Fruit fly (Drosophila melanogaster) whole organism, embryonic: ENCODE results near the gene Drice.

Experiments used
- B-H1 ChIP-seq: fragments of 200-800 bp; sonication (Bioruptor generic); IDR thresholded peaks from 3 replicates; pipeline ENCODE4 v1.3.6; 2022; ENCODE audit warnings: missing biosample characterization, missing genetic modification characterization
- Blimp-1 ChIP-seq: fragments of 200-800 bp; sonication (Bioruptor generic); optimal IDR thresholded peaks from 3 replicates; lab custom pipeline; 2018; ENCODE audit warnings: missing biosample characterization, missing genetic modification characterization, mild to moderate bottlenecking, moderate library complexity, missing genetic modification reagents
- C15 ChIP-seq: fragments of 200-800 bp; sonication (Bioruptor generic); IDR thresholded peaks from 3 replicates; pipeline ENCODE4 v1.3.6; 2022; ENCODE audit warnings: missing biosample characterization, missing genetic modification characterization
- CG10462 ChIP-seq: fragments of 200-800 bp; sonication (Bioruptor generic); optimal IDR thresholded peaks from 2 replicates; lab custom pipeline; 2016; ENCODE audit warnings: missing biosample characterization, missing genetic modification characterization
- CG11247 ChIP-seq: fragments of 200-800 bp; sonication (Bioruptor generic); IDR thresholded peaks from 2 replicates; pipeline ENCODE4 v1.3.6; 2022; ENCODE audit warnings: missing biosample characterization, missing genetic modification characterization
- CG11398 ChIP-seq: fragments of 200-800 bp; sonication (Bioruptor generic); optimal IDR thresholded peaks from 2 replicates; lab custom pipeline; 2016; ENCODE audit warnings: missing biosample characterization, missing genetic modification characterization
- CG11723 ChIP-seq: fragments of 200-800 bp; sonication (Bioruptor generic); optimal IDR thresholded peaks from 2 replicates; lab custom pipeline; 2017; ENCODE audit warnings: missing biosample characterization, mild to moderate bottlenecking, missing genetic modification characterization
- CG13287 ChIP-seq: fragments of 200-800 bp; sonication (Bioruptor generic); IDR thresholded peaks from 2 replicates; pipeline ENCODE4 v1.3.6; 2022; ENCODE audit warnings: missing biosample characterization, missing genetic modification characterization; ENCODE audit not compliant: partially characterized antibody
- CG13775 ChIP-seq: fragments of 200-800 bp; sonication (Bioruptor generic); optimal IDR thresholded peaks from 3 replicates; lab custom pipeline; 2017; ENCODE audit warnings: missing biosample characterization, mild to moderate bottlenecking, missing genetic modification characterization
- CG14014 ChIP-seq: fragments of 200-800 bp; sonication (Bioruptor generic); IDR thresholded peaks from 2 replicates; pipeline ENCODE4 v1.3.6; 2022; ENCODE audit warnings: missing biosample characterization, missing genetic modification characterization
- CG14965 ChIP-seq: fragments of 200-800 bp; sonication (Bioruptor generic); optimal IDR thresholded peaks from 2 replicates; lab custom pipeline; 2016; ENCODE audit warnings: missing biosample characterization, missing genetic modification characterization, borderline replicate concordance
- CG15601 ChIP-seq: fragments of 200-800 bp; sonication (Bioruptor generic); optimal IDR thresholded peaks from 3 replicates; lab custom pipeline; 2019; ENCODE audit warnings: missing biosample characterization, mild to moderate bottlenecking, missing genetic modification characterization, moderate library complexity
- CG17186 ChIP-seq: fragments of 200-800 bp; sonication (Bioruptor generic); optimal IDR thresholded peaks from 3 replicates; lab custom pipeline; 2017; ENCODE audit warnings: missing biosample characterization, missing genetic modification reagents, missing genetic modification characterization
- CG17385 ChIP-seq: fragments of 200-800 bp; sonication (Bioruptor generic); optimal IDR thresholded peaks from 3 replicates; lab custom pipeline; 2018; ENCODE audit warnings: missing biosample characterization, mild to moderate bottlenecking, missing genetic modification characterization
- CG17612 ChIP-seq: fragments of 200-800 bp; sonication (Bioruptor generic); IDR thresholded peaks from 2 replicates; pipeline ENCODE4 v1.3.6; 2022; ENCODE audit warnings: missing biosample characterization, missing genetic modification characterization
- CG18764 ChIP-seq: fragments of 200-800 bp; sonication (Bioruptor generic); optimal IDR thresholded peaks from 3 replicates; lab custom pipeline; 2016; ENCODE audit warnings: missing biosample characterization, missing genetic modification characterization
- CG4282 ChIP-seq: fragments of 200-800 bp; sonication (Bioruptor generic); optimal IDR thresholded peaks from 2 replicates; lab custom pipeline; 2016; ENCODE audit warnings: missing biosample characterization, missing genetic modification characterization
- CG4820 ChIP-seq: fragments of 200-800 bp; sonication (Bioruptor generic); optimal IDR thresholded peaks from 3 replicates; lab custom pipeline; 2016; ENCODE audit warnings: missing biosample characterization, missing genetic modification characterization
- CG6689 ChIP-seq: fragments of 200-800 bp; sonication (Bioruptor generic); IDR thresholded peaks from 2 replicates; pipeline ENCODE4 v1.3.6; 2022; ENCODE audit warnings: missing biosample characterization, missing genetic modification characterization
- CG7271 ChIP-seq: fragments of 200-800 bp; sonication (Bioruptor generic); optimal IDR thresholded peaks from 2 replicates; lab custom pipeline; 2018; ENCODE audit warnings: missing biosample characterization, mild to moderate bottlenecking, missing genetic modification characterization, moderate library complexity
- CG8765 ChIP-seq: fragments of 200-800 bp; sonication (Bioruptor generic); IDR thresholded peaks from 2 replicates; pipeline ENCODE4 v1.3.6; 2022; ENCODE audit warnings: missing biosample characterization, missing genetic modification characterization
- CoRest ChIP-seq: fragments of 200-800 bp; sonication (Bioruptor generic); optimal IDR thresholded peaks from 3 replicates; lab custom pipeline; 2018; ENCODE audit warnings: missing biosample characterization, mild to moderate bottlenecking, missing genetic modification characterization, moderate library complexity
- CrebB ChIP-seq: fragments of 200-800 bp; sonication (Bioruptor generic); optimal IDR thresholded peaks from 3 replicates; lab custom pipeline; 2018; ENCODE audit warnings: missing biosample characterization, mild to moderate bottlenecking, missing genetic modification characterization
- D19B ChIP-seq: fragments of 200-800 bp; sonication (Bioruptor generic); optimal IDR thresholded peaks from 2 replicates; lab custom pipeline; 2017; ENCODE audit warnings: missing biosample characterization, mild to moderate bottlenecking, missing genetic modification characterization
- Dad ChIP-seq: fragments of 200-800 bp; sonication (Bioruptor generic); optimal IDR thresholded peaks from 3 replicates; lab custom pipeline; 2016; ENCODE audit warnings: missing biosample characterization, missing genetic modification characterization
- E2f2 ChIP-seq: fragments of 200-800 bp; sonication (Bioruptor generic); IDR thresholded peaks from 2 replicates; pipeline ENCODE4 v1.3.6; 2022; ENCODE audit warnings: missing biosample characterization, missing genetic modification characterization
- Eip74EF ChIP-seq, 2 experiments: fragments of 200-800 bp in 1 of 2; fragments of >200 bp in 1 of 2; sonication (Bioruptor generic) in 1 of 2; optimal IDR thresholded peaks; 2 replicates each; lab custom pipeline; 2017 to 2019; ENCODE audit warnings: missing biosample characterization in 2 of 2, missing genetic modification characterization in 2 of 2, mild to moderate bottlenecking in 1 of 2, moderate library complexity in 1 of 2
- Elba2 ChIP-seq: fragments of 200-800 bp; sonication (Bioruptor generic); optimal IDR thresholded peaks from 3 replicates; lab custom pipeline; 2016; ENCODE audit warnings: missing biosample characterization, missing genetic modification characterization
- HLH4C ChIP-seq: fragments of 200-800 bp; sonication (Bioruptor generic); IDR thresholded peaks from 3 replicates; pipeline ENCODE4 v1.3.6; 2022; ENCODE audit warnings: missing biosample characterization, missing genetic modification characterization; ENCODE audit not compliant: partially characterized antibody
- Nf-YA ChIP-seq: fragments of 200-800 bp; sonication (Bioruptor generic); IDR thresholded peaks from 2 replicates; pipeline ENCODE4 v1.3.6; 2022; ENCODE audit warnings: missing biosample characterization, missing genetic modification characterization
- Nf-YB ChIP-seq: fragments of 200-800 bp; sonication (Bioruptor generic); optimal IDR thresholded peaks from 3 replicates; lab custom pipeline; 2019; ENCODE audit warnings: missing biosample characterization, mild to moderate bottlenecking, missing genetic modification characterization, moderate library complexity
- Ptx1 ChIP-seq: fragments of 200-800 bp; sonication (Bioruptor generic); IDR thresholded peaks from 2 replicates; pipeline ENCODE4 v1.3.6; 2022; ENCODE audit warnings: missing biosample characterization, missing genetic modification characterization
- amos ChIP-seq: fragments of 200-800 bp; sonication (Bioruptor generic); IDR thresholded peaks from 2 replicates; pipeline ENCODE4 v1.3.6; 2022; ENCODE audit warnings: missing biosample characterization, missing genetic modification characterization; ENCODE audit not compliant: partially characterized antibody
- cato ChIP-seq: fragments of 200-800 bp; sonication (Bioruptor generic); optimal IDR thresholded peaks from 2 replicates; lab custom pipeline; 2016; ENCODE audit warnings: missing biosample characterization, missing genetic modification characterization, borderline replicate concordance
- cg ChIP-seq: fragments of 200-800 bp; sonication (Bioruptor generic); optimal IDR thresholded peaks from 3 replicates; lab custom pipeline; 2019; ENCODE audit warnings: missing biosample characterization, mild to moderate bottlenecking, missing genetic modification characterization, moderate library complexity
- fd102C ChIP-seq: fragments of 200-800 bp; sonication (Bioruptor generic); optimal IDR thresholded peaks from 2 replicates; lab custom pipeline; 2018; ENCODE audit warnings: missing biosample characterization, mild to moderate bottlenecking, missing genetic modification characterization, moderate library complexity
- ftz-f1 ChIP-seq: fragments of 200-800 bp; sonication (Bioruptor generic); optimal IDR thresholded peaks from 2 replicates; lab custom pipeline; 2016; ENCODE audit warnings: missing biosample characterization, missing genetic modification characterization
- gsb ChIP-seq: fragments of 200-800 bp; sonication (Bioruptor generic); IDR thresholded peaks from 2 replicates; pipeline ENCODE4 v1.3.6; 2022; ENCODE audit warnings: missing biosample characterization, missing genetic modification characterization
- hbn ChIP-seq: fragments of 200-800 bp; sonication (Bioruptor generic); IDR thresholded peaks from 2 replicates; pipeline ENCODE4 v1.3.6; 2022; ENCODE audit warnings: missing biosample characterization, missing genetic modification characterization; ENCODE audit not compliant: partially characterized antibody
- jigr1 ChIP-seq: fragments of 200-800 bp; sonication (Bioruptor generic); IDR thresholded peaks from 3 replicates; pipeline ENCODE4 v1.3.6; 2022; ENCODE audit warnings: missing biosample characterization, missing genetic modification characterization
- kay ChIP-seq: fragments of 200-800 bp; sonication (Bioruptor generic); optimal IDR thresholded peaks from 2 replicates; lab custom pipeline; 2016; ENCODE audit warnings: missing biosample characterization, missing genetic modification characterization
- otp ChIP-seq: fragments of 200-800 bp; sonication (Bioruptor generic); IDR thresholded peaks from 3 replicates; pipeline ENCODE4, ENCODE4 v1.3.6; 2022; ENCODE audit warnings: missing biosample characterization, missing genetic modification characterization
- phol ChIP-seq: fragments of 200-800 bp; sonication (Bioruptor generic); optimal IDR thresholded peaks from 3 replicates; lab custom pipeline; 2018; ENCODE audit warnings: missing biosample characterization, mild to moderate bottlenecking, missing genetic modification characterization, moderate library complexity
- pnt ChIP-seq: fragments of 200-800 bp; sonication (Bioruptor generic); optimal IDR thresholded peaks from 3 replicates; lab custom pipeline; 2016; ENCODE audit warnings: missing biosample characterization, missing genetic modification characterization
- schlank ChIP-seq: fragments of 200-800 bp; sonication (Bioruptor generic); optimal IDR thresholded peaks from 2 replicates; lab custom pipeline; 2018; ENCODE audit warnings: missing biosample characterization, mild to moderate bottlenecking, missing genetic modification characterization
- sd ChIP-seq: fragments of 200-800 bp; sonication (Bioruptor generic); optimal IDR thresholded peaks from 3 replicates; lab custom pipeline; 2018; ENCODE audit warnings: missing biosample characterization, mild to moderate bottlenecking, missing genetic modification characterization, moderate library complexity
- slou ChIP-seq: fragments of 200-800 bp; sonication (Bioruptor generic); optimal IDR thresholded peaks from 3 replicates; lab custom pipeline; 2016; ENCODE audit warnings: missing biosample characterization, missing genetic modification characterization
- sr ChIP-seq: fragments of 200-800 bp; sonication (Bioruptor generic); IDR thresholded peaks from 3 replicates; pipeline ENCODE4 v1.3.6; 2022; ENCODE audit warnings: missing biosample characterization, missing genetic modification characterization
- trem ChIP-seq: fragments of 200-800 bp; optimal IDR thresholded peaks from 3 replicates; lab custom pipeline; 2019; ENCODE audit warnings: missing biosample characterization, mild to moderate bottlenecking, missing genetic modification characterization, moderate library complexity
- usp ChIP-seq: fragments of >200 bp; optimal IDR thresholded peaks from 2 replicates; lab custom pipeline; 2017; ENCODE audit warnings: missing biosample characterization, missing genetic modification characterization

The Drice gene

DNA sequence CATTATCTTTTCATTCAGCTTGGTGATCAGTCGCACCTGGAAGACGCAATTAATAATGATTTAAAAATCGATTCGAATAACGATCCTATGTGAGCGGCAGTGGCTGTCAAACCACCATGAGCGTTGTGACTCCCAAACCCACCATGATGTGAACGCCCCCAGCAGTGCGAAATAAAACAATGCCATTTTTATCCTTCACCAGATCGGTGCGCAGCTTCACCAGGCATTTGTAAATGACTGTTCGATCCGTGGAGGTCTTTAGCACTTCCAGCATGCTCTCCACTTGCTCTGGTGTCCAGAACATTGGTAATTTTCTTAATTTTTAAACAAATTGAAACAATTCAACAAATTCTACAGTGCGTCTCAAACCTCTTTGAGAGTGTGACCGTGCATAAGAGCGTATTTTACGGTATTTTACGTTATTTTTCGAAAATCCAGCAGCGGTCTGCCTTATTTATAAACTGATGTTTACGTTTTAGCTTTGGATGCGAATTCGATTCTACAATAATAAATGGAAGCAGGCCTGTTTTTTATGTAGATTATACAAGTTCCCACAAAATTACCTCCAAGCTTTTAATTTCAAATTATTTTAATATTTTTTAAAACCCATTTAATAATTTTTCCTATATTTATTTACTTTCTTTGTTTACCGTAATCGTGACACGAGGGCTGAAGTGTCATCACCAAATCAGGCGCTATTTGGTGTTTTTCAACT is at the start of gene Drice, which contains the start of gene Rnb (continued):
- TF ChIP-seq gsb (no peak), Dad (GFP tag; lab: Kevin White, UChicago) (no peak), cato (GFP tag; lab: Kevin White, UChicago) (no peak), amos (peak; percentile 68), cg (GFP tag; lab: Kevin White, UChicago) (no peak), CG4282 (GFP tag; lab: Kevin White, UChicago) (no peak), Nf-YA (GFP tag; lab: Robert Waterston, UW) (no peak), CG18764 (GFP tag; lab: Kevin White, UChicago) (peak; percentile 7), CG11723 (no peak), CG13775 (GFP tag; lab: Kevin White, UChicago) (no peak), jigr1 (GFP tag; lab: Robert Waterston, UW) (no peak), CG17612 (GFP tag; lab: Robert Waterston, UW) (no peak), kay (peak; percentile 83), sr (no peak), B-H1 (GFP tag; lab: Robert Waterston, UW) (no peak), Elba2 (GFP tag; lab: Kevin White, UChicago) (no peak), sd (no peak), Blimp-1 (GFP tag; lab: Kevin White, UChicago) (no peak), Eip74EF (GFP tag; optimal IDR thresholded peaks at IDR 0.05; lab: Kevin White, UChicago) (no peak), CG10462 (GFP tag; lab: Kevin White, UChicago) (peak; percentile 32), D19B (no peak), CrebB (tag; lab: Kevin White, UChicago) (no peak), ftz-f1 (GFP tag; lab: Kevin White, UChicago) (no peak), E2f2 (GFP tag; lab: Robert Waterston, UW) (peak; percentile 63), CG6689 (no peak), schlank (tag; lab: Kevin White, UChicago) (no peak), CoRest (peak; percentile 75), phol (tag; lab: Kevin White, UChicago) (peak; percentile 51), CG15601 (tag; lab: Kevin White, UChicago) (peak; percentile 45), CG17385 (GFP tag; lab: Kevin White, UChicago) (no peak), CG14965 (GFP tag; lab: Kevin White, UChicago) (no peak), hbn (peak; percentile 65), CG13287 (GFP tag; lab: Robert Waterston, UW) (peak; percentile 81), Ptx1 (GFP tag; lab: Robert Waterston, UW) (peak; percentile 55), fd102C (no peak), Nf-YB (no peak), CG11247 (GFP tag; lab: Robert Waterston, UW) (peak; percentile 49; the same call in 1 of the 2 replicates), trem (tag; lab: Kevin White, UChicago) (peak; percentile 45), usp (GFP tag; lab: Kevin White, UChicago) (no peak), C15 (GFP tag; lab: Robert Waterston, UW) (no peak), CG8765 (no peak), slou (GFP tag; lab: Kevin White, UChicago) (peak; percentile 11), CG4820 (GFP tag; lab: Kevin White, UChicago) (peak; percentile 16), CG14014 (GFP tag; lab: Robert Waterston, UW) (peak; percentile 48; the same call in 1 of the 2 replicates), pnt (GFP tag; lab: Kevin White, UChicago) (no peak), CG7271 (tag; lab: Kevin White, UChicago) (no peak), CG17186 (GFP tag; lab: Kevin White, UChicago) (peak; percentile 42), CG11398 (GFP tag; lab: Kevin White, UChicago) (no peak), HLH4C (GFP tag; lab: Robert Waterston, UW) (peak; percentile 55), otp (GFP tag; lab: Robert Waterston, UW) (no peak)
